Fruit fly (Drosophila melanogaster) whole organism, embryonic: ENCODE measurements around the gene CG10560.
A peak's percentile ranks its signal among the peaks of the same experiment; 100 is the strongest.

ENCODE experiments used
- Aef1 ChIP-seq: fragments of 200-800 bp; sonication (Bioruptor generic); IDR thresholded peaks from 3 replicates; pipeline ENCODE4 v1.3.6; 2022; ENCODE audit warnings: missing biosample characterization, missing genetic modification characterization
- BtbVII ChIP-seq: fragments of 200-800 bp; sonication (Bioruptor generic); optimal IDR thresholded peaks from 3 replicates; lab custom pipeline; 2017; ENCODE audit warnings: missing biosample characterization, mild to moderate bottlenecking, missing genetic modification characterization
- CG11398 ChIP-seq: fragments of 200-800 bp; sonication (Bioruptor generic); optimal IDR thresholded peaks from 2 replicates; lab custom pipeline; 2016; ENCODE audit warnings: missing biosample characterization, missing genetic modification characterization
- CG12769 ChIP-seq: fragments of 200-800 bp; sonication (Bioruptor generic); optimal IDR thresholded peaks from 2 replicates; lab custom pipeline; 2019; ENCODE audit warnings: missing biosample characterization, mild to moderate bottlenecking, missing genetic modification characterization, moderate library complexity
- CG13894 ChIP-seq: fragments of 200-800 bp; sonication (Bioruptor generic); optimal IDR thresholded peaks from 3 replicates; lab custom pipeline; 2018; ENCODE audit warnings: missing biosample characterization, mild to moderate bottlenecking, missing genetic modification characterization, moderate library complexity
- CG16813 ChIP-seq: fragments of 200-800 bp; sonication (Bioruptor generic); IDR thresholded peaks from 3 replicates; pipeline ENCODE4 v1.3.6; 2022; ENCODE audit warnings: missing biosample characterization, missing genetic modification characterization; ENCODE audit not compliant: partially characterized antibody
- CG4360 ChIP-seq: fragments of 200-800 bp; sonication (Bioruptor generic); IDR thresholded peaks from 2 replicates; pipeline ENCODE4 v1.3.6; 2022; ENCODE audit warnings: missing biosample characterization, missing genetic modification characterization
- CG6765 ChIP-seq: fragments of 200-800 bp; sonication (Bioruptor generic); optimal IDR thresholded peaks from 3 replicates; lab custom pipeline; 2017; ENCODE audit warnings: missing biosample characterization, mild to moderate bottlenecking, missing genetic modification characterization
- CG6791 ChIP-seq: fragments of 200-800 bp; sonication (Bioruptor generic); IDR thresholded peaks from 3 replicates; pipeline ENCODE4 v1.3.6; 2022; ENCODE audit warnings: missing biosample characterization, missing genetic modification characterization; ENCODE audit not compliant: partially characterized antibody
- CG8290 ChIP-seq, 3 experiments: fragments of 200-800 bp; sonication (Bioruptor generic); optimal IDR thresholded peaks; 2 replicates each; lab custom pipeline; 2016 to 2019; ENCODE audit warnings: missing biosample characterization in 3 of 3, missing genetic modification characterization in 3 of 3, mild to moderate bottlenecking in 2 of 3, moderate library complexity in 1 of 3
- CG8388 ChIP-seq: fragments of 200-800 bp; sonication (Bioruptor generic); optimal IDR thresholded peaks from 2 replicates; lab custom pipeline; 2019; ENCODE audit warnings: missing biosample characterization, mild to moderate bottlenecking, missing genetic modification characterization, moderate library complexity
- CG9215 ChIP-seq: fragments of 200-800 bp; sonication (Bioruptor generic); IDR thresholded peaks from 2 replicates; pipeline ENCODE4 v1.3.6; 2022; ENCODE audit warnings: missing biosample characterization, missing genetic modification characterization
- CrebB ChIP-seq: fragments of 200-800 bp; sonication (Bioruptor generic); optimal IDR thresholded peaks from 3 replicates; lab custom pipeline; 2018; ENCODE audit warnings: missing biosample characterization, mild to moderate bottlenecking, missing genetic modification characterization
- Dek ChIP-seq: fragments of 200-800 bp; sonication (Bioruptor generic); optimal IDR thresholded peaks from 3 replicates; lab custom pipeline; 2019; ENCODE audit warnings: missing biosample characterization, mild to moderate bottlenecking, missing genetic modification characterization, moderate library complexity
- Gsc ChIP-seq: fragments of 200-800 bp; sonication (Bioruptor generic); IDR thresholded peaks from 2 replicates; pipeline ENCODE4 v1.3.6; 2022; ENCODE audit warnings: missing biosample characterization, missing genetic modification characterization
- H15 ChIP-seq: fragments of 200-800 bp; sonication (Bioruptor generic); IDR thresholded peaks from 3 replicates; pipeline ENCODE4 v1.3.6; 2022; ENCODE audit warnings: missing biosample characterization, missing genetic modification characterization
- Kr ChIP-seq: fragments of 200-800 bp; sonication (Bioruptor generic); optimal IDR thresholded peaks from 2 replicates; lab custom pipeline; 2017; ENCODE audit warnings: missing biosample characterization, mild to moderate bottlenecking, missing genetic modification characterization
- Mes4 ChIP-seq: fragments of 200-800 bp; sonication (Bioruptor generic); optimal IDR thresholded peaks from 2 replicates; lab custom pipeline; 2016; ENCODE audit warnings: missing biosample characterization, missing genetic modification characterization
- Opbp ChIP-seq: fragments of 200-800 bp; sonication (Bioruptor generic); IDR thresholded peaks from 3 replicates; pipeline ENCODE4 v1.3.6; 2022; ENCODE audit warnings: missing biosample characterization, missing genetic modification characterization; ENCODE audit not compliant: partially characterized antibody
- Pdp1 ChIP-seq, 2 experiments: fragments of 200-800 bp; sonication (Bioruptor generic); optimal IDR thresholded peaks; 3 replicates each; lab custom pipeline; 2016; ENCODE audit warnings: missing biosample characterization in 2 of 2, missing genetic modification characterization in 2 of 2, mild to moderate bottlenecking in 1 of 2, moderate library complexity in 1 of 2
- Ptx1 ChIP-seq: fragments of 200-800 bp; sonication (Bioruptor generic); IDR thresholded peaks from 2 replicates; pipeline ENCODE4 v1.3.6; 2022; ENCODE audit warnings: missing biosample characterization, missing genetic modification characterization
- Sin3A ChIP-seq: fragments of >200 bp; optimal IDR thresholded peaks from 2 replicates; lab custom pipeline; 2018
- cad ChIP-seq: fragments of >200 bp; optimal IDR thresholded peaks from 2 replicates; lab custom pipeline; 2017; ENCODE audit warnings: missing biosample characterization, missing genetic modification characterization
- cas ChIP-seq: fragments of 200-800 bp; sonication (Bioruptor generic); IDR thresholded peaks from 2 replicates; pipeline ENCODE4 v1.3.6; 2022; ENCODE audit warnings: missing biosample characterization, missing genetic modification characterization
- da ChIP-seq: fragments of 200-800 bp; sonication (Bioruptor generic); optimal IDR thresholded peaks from 2 replicates; lab custom pipeline; 2016; ENCODE audit warnings: missing biosample characterization, missing genetic modification characterization
- danr ChIP-seq: fragments of 200-800 bp; sonication (Bioruptor generic); IDR thresholded peaks from 2 replicates; pipeline ENCODE4 v1.3.6; 2022; ENCODE audit warnings: missing biosample characterization, missing genetic modification characterization
- dpn ChIP-seq, 2 experiments: fragments of 200-800 bp; sonication (Bioruptor generic); optimal IDR thresholded peaks; 3 replicates each; lab custom pipeline; 2016; ENCODE audit warnings: missing biosample characterization in 2 of 2, missing genetic modification characterization in 2 of 2
- emc ChIP-seq: fragments of 200-800 bp; sonication (Bioruptor generic); optimal IDR thresholded peaks from 2 replicates; lab custom pipeline; 2016; ENCODE audit warnings: missing biosample characterization, missing genetic modification characterization
- esg ChIP-seq: fragments of 200-800 bp; sonication (Bioruptor generic); conservative IDR thresholded peaks from 2 replicates; pipeline ENCODE4 v1.3.6; 2022; ENCODE audit warnings: missing biosample characterization, missing genetic modification characterization
- fd64A ChIP-seq: fragments of 200-800 bp; sonication (Bioruptor generic); optimal IDR thresholded peaks from 3 replicates; lab custom pipeline; 2018; ENCODE audit warnings: missing biosample characterization, mild to moderate bottlenecking, missing genetic modification characterization
- fu2 ChIP-seq: fragments of 200-800 bp; sonication (Bioruptor generic); optimal IDR thresholded peaks from 2 replicates; lab custom pipeline; 2016; ENCODE audit warnings: missing biosample characterization, missing genetic modification characterization
- gem ChIP-seq: fragments of 200-800 bp; sonication (Bioruptor generic); optimal IDR thresholded peaks from 2 replicates; lab custom pipeline; 2019; ENCODE audit warnings: missing biosample characterization, mild to moderate bottlenecking, missing genetic modification characterization, moderate library complexity
- gfzf ChIP-seq: fragments of 200-800 bp; sonication (Bioruptor generic); optimal IDR thresholded peaks from 2 replicates; lab custom pipeline; 2016; ENCODE audit warnings: missing biosample characterization, mild to moderate bottlenecking, missing genetic modification characterization, moderate library complexity
- gt ChIP-seq: fragments of 200-800 bp; sonication (Bioruptor generic); IDR thresholded peaks from 2 replicates; pipeline ENCODE4 v1.3.6; 2022; ENCODE audit warnings: missing biosample characterization, missing genetic modification characterization
- hkb ChIP-seq, 2 experiments: fragments of 200-800 bp in 1 of 2; fragments of >200 bp in 1 of 2; sonication (Bioruptor generic) in 1 of 2; IDR thresholded peaks in 1 of 2; optimal IDR thresholded peaks in 1 of 2; 2 replicates each; pipeline versions ENCODE4 v1.3.6 to Lab custom; 2017 to 2022; ENCODE audit warnings: missing biosample characterization in 1 of 2, missing genetic modification characterization in 1 of 2
- jing ChIP-seq: fragments of 200-800 bp; sonication (Bioruptor generic); optimal IDR thresholded peaks from 2 replicates; lab custom pipeline; 2018; ENCODE audit warnings: missing biosample characterization, mild to moderate bottlenecking, missing genetic modification characterization
- kni ChIP-seq: fragments of 200-800 bp; sonication (Bioruptor generic); optimal IDR thresholded peaks from 3 replicates; lab custom pipeline; 2017; ENCODE audit warnings: mild to moderate bottlenecking, missing biosample characterization, missing genetic modification reagents, missing genetic modification characterization
- lab ChIP-seq: fragments of 200-800 bp; sonication (Bioruptor generic); optimal IDR thresholded peaks from 3 replicates; lab custom pipeline; 2017; ENCODE audit warnings: missing biosample characterization, missing genetic modification characterization, mild to moderate bottlenecking, moderate library complexity, missing genetic modification reagents
- nmo ChIP-seq: fragments of 200-800 bp; sonication (Bioruptor generic); optimal IDR thresholded peaks from 2 replicates; lab custom pipeline; 2018; ENCODE audit warnings: missing biosample characterization, mild to moderate bottlenecking, missing genetic modification characterization, moderate library complexity
- oc ChIP-seq: fragments of 200-800 bp; sonication (Bioruptor generic); optimal IDR thresholded peaks from 2 replicates; lab custom pipeline; 2018; ENCODE audit warnings: missing biosample characterization, mild to moderate bottlenecking, missing genetic modification characterization, moderate library complexity
- odd ChIP-seq: fragments of 200-800 bp; sonication (Bioruptor generic); optimal IDR thresholded peaks from 2 replicates; lab custom pipeline; 2017; ENCODE audit warnings: missing biosample characterization, mild to moderate bottlenecking, missing genetic modification characterization
- p53 ChIP-seq: fragments of 200-800 bp; sonication (Bioruptor generic); optimal IDR thresholded peaks from 2 replicates; lab custom pipeline; 2016; ENCODE audit warnings: missing biosample characterization, missing genetic modification characterization
- pan ChIP-seq, 4 experiments: fragments of >200 bp in 3 of 4; fragments of 200-800 bp in 1 of 4; sonication (Bioruptor generic) in 1 of 4; optimal IDR thresholded peaks in 3 of 4; IDR thresholded peaks in 1 of 4; 2 replicates each; pipeline versions ENCODE4 v1.3.6 to Lab custom; 2017 to 2022; ENCODE audit warnings: missing biosample characterization in 2 of 4, missing genetic modification characterization in 2 of 4, mixed read lengths in 1 of 4
- prd ChIP-seq, 3 experiments: fragments of >200 bp in 2 of 3; fragments of 200-800 bp in 1 of 3; sonication (Bioruptor generic) in 1 of 3; optimal IDR thresholded peaks in 2 of 3; IDR thresholded peaks in 1 of 3; 2 replicates in 2 of 3; 3 replicates in 1 of 3; pipeline versions ENCODE4 v1.3.6 to Lab custom; 2017 to 2022; ENCODE audit warnings: missing biosample characterization in 1 of 3, missing genetic modification characterization in 1 of 3
- pzg ChIP-seq: fragments of 200-800 bp; sonication (Bioruptor generic); optimal IDR thresholded peaks from 3 replicates; lab custom pipeline; 2018; ENCODE audit warnings: missing biosample characterization, mild to moderate bottlenecking, missing genetic modification characterization, moderate library complexity
- sqz ChIP-seq: fragments of 200-800 bp; sonication (Bioruptor generic); optimal IDR thresholded peaks from 3 replicates; lab custom pipeline; 2018; ENCODE audit warnings: missing biosample characterization, mild to moderate bottlenecking, missing genetic modification characterization
- usp ChIP-seq: fragments of >200 bp; optimal IDR thresholded peaks from 2 replicates; lab custom pipeline; 2017; ENCODE audit warnings: missing biosample characterization, missing genetic modification characterization
- wek ChIP-seq: fragments of 200-800 bp; sonication (Bioruptor generic); optimal IDR thresholded peaks from 3 replicates; lab custom pipeline; 2018; ENCODE audit warnings: missing biosample characterization, mild to moderate bottlenecking, missing genetic modification characterization, moderate library complexity
- zf30C ChIP-seq: fragments of 200-800 bp; sonication (Bioruptor generic); optimal IDR thresholded peaks from 3 replicates; lab custom pipeline; 2018; ENCODE audit warnings: missing biosample characterization, mild to moderate bottlenecking, missing genetic modification characterization

The CG10560 gene

DNA sequence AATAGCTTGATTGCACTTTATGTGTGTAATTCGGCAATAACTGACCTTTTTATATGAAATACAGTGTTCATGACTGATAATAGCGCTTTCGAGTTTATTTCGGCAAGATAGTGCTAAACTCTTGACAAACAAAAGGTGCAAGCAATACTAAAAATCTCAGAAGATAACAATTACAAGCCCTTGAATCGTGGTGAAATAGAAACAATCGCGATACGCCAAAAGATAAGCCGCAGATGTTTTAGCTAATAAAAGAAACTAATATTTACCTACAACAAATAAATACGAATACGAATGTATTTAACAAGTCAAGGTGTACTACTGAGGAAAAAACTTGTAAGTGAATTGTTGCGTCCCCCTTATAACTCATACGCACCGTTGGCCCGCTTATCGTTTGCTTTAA is 44.6 kb downstream of the CG10560 start (continued):
- TF ChIP-seq sqz (GFP tag; lab: Kevin White, UChicago) (no peak), jing (no peak), gem (tag; lab: Kevin White, UChicago) (no peak), CG16813 (GFP tag; lab: Robert Waterston, UW) (no peak), danr (GFP tag; lab: Robert Waterston, UW) (no peak), fd64A (GFP tag; lab: Kevin White, UChicago) (no peak), Opbp (no peak), pan (optimal IDR thresholded peaks at IDR 0.05; lab: Kevin White, UChicago) (no peak), pan (GFP tag; optimal IDR thresholded peaks at IDR 0.05 in 1 of 2, IDR thresholded peaks at IDR 0.05 in 1 of 2) (no peak), odd (GFP tag; lab: Kevin White, UChicago) (peak; percentile 61), CG13894 (peak; percentile 57), hkb (optimal IDR thresholded peaks at IDR 0.05; lab: Kevin White, UChicago) (no peak), hkb (GFP tag; IDR thresholded peaks at IDR 0.05; lab: Robert Waterston, UW) (peak; percentile 22; the same call in 1 of the 2 replicates), CG11398 (GFP tag; lab: Kevin White, UChicago) (no peak), fu2 (GFP tag; lab: Kevin White, UChicago) (no peak), CG6791 (GFP tag; lab: Robert Waterston, UW) (no peak), prd (optimal IDR thresholded peaks at IDR 0.05; lab: Kevin White, UChicago) (no peak), prd (GFP tag; IDR thresholded peaks at IDR 0.05; lab: Robert Waterston, UW) (no peak), Gsc (no peak), oc (no peak), kni (GFP tag; lab: Kevin White, UChicago) (no peak), BtbVII (GFP tag; lab: Kevin White, UChicago) (peak; percentile 66), pzg (GFP tag; lab: Kevin White, UChicago) (no peak), CG8290 (GFP tag; optimal IDR thresholded peaks at IDR 0.05; lab: Kevin White, UChicago) (no peak), CG8290 (tag; optimal IDR thresholded peaks at IDR 0.05; lab: Kevin White, UChicago) (no peak), cas (no peak), CG6765 (GFP tag; lab: Kevin White, UChicago) (peak; percentile 68), Dek (tag; lab: Kevin White, UChicago) (peak; percentile 38), gfzf (no peak), zf30C (GFP tag; lab: Kevin White, UChicago) (no peak), p53 (no peak), wek (GFP tag; lab: Kevin White, UChicago) (no peak), CG8388 (GFP tag; lab: Kevin White, UChicago) (no peak), CG9215 (GFP tag; lab: Robert Waterston, UW) (no peak), gt (GFP tag; lab: Robert Waterston, UW) (no peak), esg (no peak), H15 (GFP tag; lab: Robert Waterston, UW) (no peak), CrebB (tag; lab: Kevin White, UChicago) (peak; percentile 60), Kr (GFP tag; lab: Kevin White, UChicago) (no peak), emc (no peak), nmo (GFP tag; lab: Kevin White, UChicago) (no peak), Pdp1 (GFP tag; optimal IDR thresholded peaks at IDR 0.05; lab: Kevin White, UChicago) (no peak), usp (GFP tag; lab: Kevin White, UChicago) (no peak), cad (GFP tag; lab: Kevin White, UChicago) (no peak), Aef1 (GFP tag; lab: Robert Waterston, UW) (no peak), CG12769 (tag; lab: Kevin White, UChicago) (peak; percentile 42), Ptx1 (no peak), Sin3A (lab: Kevin White, UChicago) (no peak), Mes4 (no peak), CG4360 (GFP tag; lab: Robert Waterston, UW) (no peak), dpn (GFP tag; optimal IDR thresholded peaks at IDR 0.05; lab: Kevin White, UChicago) (no peak), da (GFP tag; lab: Kevin White, UChicago) (no peak), lab (GFP tag; lab: Kevin White, UChicago) (peak; percentile 81)
